Worm (Caenorhabditis elegans) whole organism, midembryonic: ENCODE results near the gene pqn-80.

Experiments
- cog-1 ChIP-seq: sonication (generic microtip); optimal IDR thresholded peaks from 2 replicates; lab custom pipeline; 2016; ENCODE audit warnings: missing genetic modification characterization, missing compliant biosample characterization
- flt-1 ChIP-seq: fragments of 200-800 bp; sonication (Bioruptor generic); IDR thresholded peaks from 2 replicates; pipeline ENCODE4 v1.3.6; 2022; ENCODE audit warnings: missing genetic modification characterization, missing compliant biosample characterization
- klf-2 ChIP-seq: fragments of 200-800 bp; sonication (Bioruptor generic); conservative IDR thresholded peaks from 2 replicates; pipeline ENCODE4 v1.3.6; 2022; ENCODE audit warnings: missing genetic modification reagents, missing genetic modification characterization, missing compliant biosample characterization
- med-1 ChIP-seq: sonication (generic microtip); optimal IDR thresholded peaks from 2 replicates; lab custom pipeline; 2017; ENCODE audit warnings: missing genetic modification characterization, mild to moderate bottlenecking, missing compliant biosample characterization, antibody characterized with exemption, missing genetic modification reagents; ENCODE audit not compliant: insufficient read depth
- ref-1 ChIP-seq: fragments of 200-800 bp; sonication (Bioruptor generic); conservative IDR thresholded peaks from 2 replicates; pipeline ENCODE4 v1.3.6; 2022; ENCODE audit warnings: missing genetic modification reagents, missing genetic modification characterization, missing compliant biosample characterization
- ztf-23 ChIP-seq: fragments of 200-800 bp; sonication (Bioruptor generic); IDR thresholded peaks from 2 replicates; pipeline ENCODE4 v1.3.6; 2022; ENCODE audit warnings: missing genetic modification reagents, missing genetic modification characterization, missing compliant biosample characterization
- ztf-29 ChIP-seq: fragments of 200-800 bp; sonication (Bioruptor generic); IDR thresholded peaks from 2 replicates; pipeline ENCODE4 v1.3.6; 2022; ENCODE audit warnings: missing genetic modification reagents, missing genetic modification characterization, missing compliant biosample characterization

DNA sequence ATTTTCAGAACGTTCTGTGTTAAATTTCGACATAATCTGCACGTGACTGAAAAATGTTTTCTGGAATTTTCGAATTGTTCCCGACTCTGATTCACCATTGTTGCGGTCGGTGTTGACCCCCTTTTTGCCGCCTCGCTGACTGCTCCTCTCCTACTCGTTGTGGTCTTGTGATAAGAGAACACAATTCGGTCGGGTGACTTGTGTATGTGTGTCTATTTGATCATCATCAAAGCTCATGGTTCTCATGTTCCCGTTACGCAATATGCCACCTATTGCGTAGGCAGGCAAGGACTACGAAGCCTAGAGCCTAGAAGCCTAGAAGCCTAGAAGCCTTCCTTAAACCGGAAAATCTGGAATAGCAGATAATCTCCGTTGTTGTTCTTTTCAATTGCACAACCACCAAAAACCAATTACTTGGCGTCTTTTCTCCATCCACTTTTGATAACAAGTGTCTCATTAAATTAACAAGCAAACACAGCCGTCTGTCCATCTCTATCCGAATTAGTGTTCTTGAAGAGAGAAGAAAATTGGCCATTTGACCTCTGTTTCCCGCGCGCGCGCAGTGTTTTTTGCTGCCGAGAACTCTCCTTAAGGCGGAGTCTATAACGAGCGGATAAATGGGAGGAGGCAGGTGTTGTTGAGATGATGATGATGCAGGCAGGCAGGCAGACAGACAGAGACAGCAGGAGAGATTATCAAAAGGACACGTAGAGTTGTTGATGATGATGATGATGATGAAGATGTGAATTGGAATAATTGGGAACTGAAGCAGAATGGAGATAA is 11.5 kb upstream of the pqn-80 start:
- TF ChIP-seq klf-2 (no peak), ref-1 (GFP tag; lab: Robert Waterston, UW) (no peak), flt-1 (0 out of 2 replicates have a peak, but pooled peaks have one; percentile 4), ztf-29 (GFP tag; lab: Robert Waterston, UW) (no peak), med-1 (no peak), cog-1 (tag; lab: Kevin White, UChicago) (no peak), ztf-23 (GFP tag; lab: Robert Waterston, UW) (peak; percentile 44; the same call in 1 of the 2 replicates)
